Worm (Caenorhabditis elegans): ENCODE data around the gene srw-6.

The srw-6 gene

DNA sequence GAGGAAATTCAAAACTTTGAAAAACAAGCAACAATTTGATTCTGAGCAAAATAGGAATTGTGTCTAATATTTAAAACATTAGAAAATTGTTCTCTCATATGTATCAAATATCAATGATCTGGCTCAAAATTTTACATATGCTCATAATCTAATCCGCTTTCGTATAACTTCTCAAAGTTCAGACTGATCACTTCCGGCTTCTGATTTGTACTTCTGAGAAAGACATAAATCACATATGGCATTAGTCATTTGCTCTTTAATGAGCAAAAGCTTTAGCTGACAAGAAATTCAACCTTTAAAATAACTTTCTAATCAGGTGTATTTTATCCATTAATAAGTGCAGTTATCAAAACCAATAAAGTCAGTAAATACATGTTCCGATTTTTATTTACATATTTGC is 47.5 kb downstream of the srw-6 start:
- TF ChIP-seq aly-1 (tag; optimal IDR thresholded peaks at IDR 0.05) (no peak), hmbx-1 (tag; optimal IDR thresholded peaks at IDR 0.05) (no peak)

DNA sequence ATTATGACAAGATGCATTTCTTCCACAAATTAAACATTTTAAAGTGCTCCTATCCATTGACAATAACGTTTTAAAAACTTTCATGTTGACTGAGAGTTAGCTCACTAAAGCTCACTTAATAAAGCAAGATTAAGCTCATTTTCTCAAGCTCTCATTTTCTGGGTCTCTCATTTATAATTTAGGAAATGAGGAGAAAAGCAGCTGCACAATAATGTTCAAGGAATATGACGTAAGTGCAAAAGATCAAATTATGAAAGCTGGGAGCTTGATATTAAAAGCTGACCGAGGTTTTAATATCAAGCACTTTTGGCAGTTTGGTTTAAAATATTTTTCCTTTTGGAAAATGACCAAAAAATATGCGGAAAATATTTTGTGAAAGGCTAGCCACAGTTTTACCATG is 49.3 kb downstream of the srw-6 start, which contains the start of gene nhr-188:
Gene nhr-188 (minus strand): TSS at position 84 of the 400 bp plus-strand sequence.
- TF ChIP-seq F13C5.2 (tag; optimal IDR thresholded peaks at IDR 0.05) (no peak), aly-1 (tag; optimal IDR thresholded peaks at IDR 0.05) (no peak), tra-4 (tag; optimal IDR thresholded peaks at IDR 0.05) (no peak), flt-1 (GFP tag; IDR thresholded peaks at IDR 0.05) (no peak), ama-1 (optimal IDR thresholded peaks at IDR 0.05) (no peak)

DNA sequence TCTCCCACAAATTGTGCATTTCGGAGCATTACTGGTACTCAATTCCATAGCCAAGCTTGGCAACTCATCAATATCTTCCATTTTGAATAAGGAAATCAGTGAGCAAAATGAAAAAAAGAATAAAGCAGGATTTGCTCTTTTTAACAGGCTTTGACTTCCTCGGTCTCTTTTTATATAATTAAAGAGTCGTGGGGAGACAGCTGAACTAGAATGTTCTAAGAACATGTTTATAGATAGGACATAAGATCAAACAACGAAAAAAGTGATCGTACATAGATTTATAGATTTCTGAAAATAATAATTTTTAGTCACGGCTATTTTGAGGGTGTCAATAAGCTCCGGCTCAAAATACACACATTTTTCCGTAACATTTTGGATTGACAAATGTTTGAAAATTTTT is 51.7 kb downstream of the srw-6 start, which contains the start of gene nhr-189:
Gene nhr-189 (minus strand): TSS at position 121 of the 400 bp plus-strand sequence.
- TF ChIP-seq flt-1 (GFP tag; IDR thresholded peaks at IDR 0.05): no peak
- TF ChIP-seq scrt-1 (GFP tag; IDR thresholded peaks at IDR 0.05): no peak
- no peak for TF ChIP-seq ama-1 (optimal IDR thresholded peaks at IDR 0.05)
- no peak for TF ChIP-seq F13C5.2 (tag; optimal IDR thresholded peaks at IDR 0.05)
- no peak for TF ChIP-seq sea-1 (GFP tag; conservative IDR thresholded peaks at IDR 0.05)
- TF ChIP-seq pes-1 (GFP tag; IDR thresholded peaks at IDR 0.05): no peak
- TF ChIP-seq hmg-4 (GFP tag; optimal IDR thresholded peaks at IDR 0.05): no peak
- TF ChIP-seq ceh-13 (GFP tag; optimal IDR thresholded peaks at IDR 0.05): no peak
- TF ChIP-seq ets-7 (tag; optimal IDR thresholded peaks at IDR 0.05): no peak
- TF ChIP-seq tbx-11 (GFP tag; IDR thresholded peaks at IDR 0.05): no peak
- TF ChIP-seq tbx-37 (GFP tag; conservative IDR thresholded peaks at IDR 0.05): no peak
- no peak for TF ChIP-seq B0310.2 (tag; optimal IDR thresholded peaks at IDR 0.05)

Data from whole organism, early embryonic.